Worm (Caenorhabditis elegans) whole organism, L4 larva: ENCODE measurements around the gene C39E6.2.
A peak's percentile ranks its signal among the peaks of the same experiment; 100 is the strongest.

ENCODE experiments used
- T20F7.1 ChIP-seq: fragments of 200-800 bp; sonication (Bioruptor generic); optimal IDR thresholded peaks from 2 replicates; lab custom pipeline; 2018; ENCODE audit warnings: mild to moderate bottlenecking, missing genetic modification characterization, missing compliant biosample characterization
- ZK546.5 ChIP-seq, 2 experiments: sonication (generic microtip); optimal IDR thresholded peaks; 2 replicates each; lab custom pipeline; 2017; ENCODE audit warnings: missing biosample characterization in 2 of 2, missing genetic modification characterization in 2 of 2
- ceh-20 ChIP-seq: fragments of 200-800 bp; sonication (Bioruptor generic); IDR thresholded peaks from 2 replicates; pipeline ENCODE4 v1.3.6; 2022; ENCODE audit warnings: missing genetic modification reagents, missing genetic modification characterization, missing compliant biosample characterization
- cey-2 ChIP-seq: sonication (generic microtip); optimal IDR thresholded peaks from 3 replicates; lab custom pipeline; 2017; ENCODE audit warnings: missing genetic modification characterization, mild to moderate bottlenecking, missing compliant biosample characterization, antibody characterized with exemption, borderline replicate concordance; ENCODE audit not compliant: insufficient read depth
- daf-8 ChIP-seq: fragments of 200-800 bp; sonication (Bioruptor generic); IDR thresholded peaks from 2 replicates; pipeline ENCODE4 v1.3.6; 2022; ENCODE audit warnings: missing genetic modification characterization, missing compliant biosample characterization
- dmd-6 ChIP-seq: fragments of 200-800 bp; sonication (Bioruptor generic); IDR thresholded peaks from 2 replicates; pipeline ENCODE4 v1.3.6; 2022; ENCODE audit warnings: missing genetic modification reagents, missing genetic modification characterization, missing compliant biosample characterization
- dmd-8 ChIP-seq: fragments of 200-800 bp; sonication (Bioruptor generic); IDR thresholded peaks from 2 replicates; pipeline ENCODE4 v1.3.6; 2022; ENCODE audit warnings: missing genetic modification characterization, missing compliant biosample characterization
- dmd-9 ChIP-seq: fragments of 200-800 bp; sonication (Bioruptor generic); IDR thresholded peaks from 2 replicates; pipeline ENCODE4 v1.3.6; 2022; ENCODE audit warnings: missing genetic modification reagents, missing genetic modification characterization, missing compliant biosample characterization
- fkh-10 ChIP-seq: fragments of 150-350 bp; optimal IDR thresholded peaks from 2 replicates; lab custom pipeline; 2014; ENCODE audit warnings: missing biosample characterization, missing genetic modification reagents, missing genetic modification characterization
- fos-1 ChIP-seq: fragments of 150-350 bp; optimal IDR thresholded peaks from 2 replicates; lab custom pipeline; 2014; ENCODE audit warnings: missing biosample characterization, missing genetic modification characterization
- hlh-30 ChIP-seq: sonication (generic microtip); optimal IDR thresholded peaks from 2 replicates; lab custom pipeline; 2017; ENCODE audit warnings: antibody characterized with exemption, mild to moderate bottlenecking, missing genetic modification characterization, missing compliant biosample characterization; ENCODE audit not compliant: insufficient read depth
- hmg-1.1 ChIP-seq: fragments of 200-800 bp; sonication (Bioruptor generic); IDR thresholded peaks from 2 replicates; pipeline ENCODE4 v1.3.6; 2022; ENCODE audit warnings: missing genetic modification reagents, missing genetic modification characterization, missing compliant biosample characterization
- lin-13 ChIP-seq: fragments of 150-350 bp; optimal IDR thresholded peaks from 2 replicates; lab custom pipeline; 2014; ENCODE audit warnings: missing biosample characterization, missing genetic modification reagents, missing genetic modification characterization
- lin-38 ChIP-seq: fragments of 200-800 bp; sonication (Bioruptor generic); IDR thresholded peaks from 2 replicates; pipeline ENCODE4 v1.3.6; 2022; ENCODE audit warnings: missing genetic modification reagents, missing genetic modification characterization, missing compliant biosample characterization
- lsy-2 ChIP-seq, 2 experiments: fragments of 150-350 bp in 1 of 2; sonication (generic microtip) in 1 of 2; optimal IDR thresholded peaks; 2 replicates each; lab custom pipeline; 2014 to 2017; ENCODE audit warnings: missing biosample characterization in 2 of 2, missing genetic modification characterization in 2 of 2
- mdl-1 ChIP-seq, 2 experiments: fragments of 150-350 bp in 1 of 2; sonication (generic microtip) in 1 of 2; optimal IDR thresholded peaks; 2 replicates each; lab custom pipeline; 2014 to 2017; ENCODE audit warnings: missing biosample characterization in 2 of 2, missing genetic modification characterization in 2 of 2
- mxl-2 ChIP-seq: fragments of 200-800 bp; sonication (Bioruptor generic); conservative IDR thresholded peaks from 2 replicates; pipeline ENCODE4 v1.3.6; 2022; ENCODE audit warnings: missing genetic modification reagents, missing genetic modification characterization, missing compliant biosample characterization
- mxl-3 ChIP-seq: fragments of 200-800 bp; sonication (Bioruptor generic); optimal IDR thresholded peaks from 2 replicates; lab custom pipeline; 2018; ENCODE audit warnings: mild to moderate bottlenecking, missing genetic modification characterization, missing compliant biosample characterization
- nhr-102 ChIP-seq: sonication (generic microtip); optimal IDR thresholded peaks from 2 replicates; lab custom pipeline; 2016; ENCODE audit warnings: mild to moderate bottlenecking, missing genetic modification characterization, moderate library complexity, missing compliant biosample characterization
- nhr-25 ChIP-seq: sonication (generic microtip); optimal IDR thresholded peaks from 2 replicates; lab custom pipeline; 2017; ENCODE audit warnings: missing genetic modification characterization, mild to moderate bottlenecking, missing compliant biosample characterization, antibody characterized with exemption, moderate library complexity, borderline replicate concordance; ENCODE audit not compliant: insufficient read depth
- nhr-41 ChIP-seq: fragments of 200-800 bp; sonication (Bioruptor generic); IDR thresholded peaks from 2 replicates; pipeline ENCODE4 v1.3.6; 2022; ENCODE audit warnings: missing genetic modification reagents, missing genetic modification characterization, missing compliant biosample characterization
- nhr-6 ChIP-seq: fragments of 150-350 bp; optimal IDR thresholded peaks from 2 replicates; lab custom pipeline; 2014; ENCODE audit warnings: missing biosample characterization, missing genetic modification characterization
- nhr-77 ChIP-seq: fragments of 150-350 bp; optimal IDR thresholded peaks from 2 replicates; lab custom pipeline; 2014; ENCODE audit warnings: missing biosample characterization, missing genetic modification characterization
- pha-4 ChIP-seq, 2 experiments: fragments of 150-350 bp in 1 of 2; fragments of 200-800 bp in 1 of 2; sonication (Bioruptor generic) in 1 of 2; IDR thresholded peaks in 1 of 2; optimal IDR thresholded peaks in 1 of 2; 2 replicates each; pipeline versions ENCODE4 v1.3.6 to Lab custom; 2014 to 2022; ENCODE audit warnings: missing genetic modification characterization in 2 of 2, missing genetic modification reagents in 2 of 2, missing biosample characterization in 1 of 2, missing compliant biosample characterization in 1 of 2
- pqm-1 ChIP-seq: sonication (generic microtip); optimal IDR thresholded peaks from 2 replicates; lab custom pipeline; 2017; ENCODE audit warnings: missing biosample characterization, missing genetic modification characterization
- rbr-2 ChIP-seq: sonication (generic microtip); optimal IDR thresholded peaks from 2 replicates; lab custom pipeline; 2016; ENCODE audit warnings: missing genotype, missing genetic modification characterization, missing compliant biosample characterization
- sdz-12 ChIP-seq: fragments of 200-800 bp; sonication (Bioruptor generic); optimal IDR thresholded peaks from 2 replicates; lab custom pipeline; 2018; ENCODE audit warnings: mild to moderate bottlenecking, missing genetic modification characterization, missing compliant biosample characterization
- set-16 ChIP-seq: fragments of 200-800 bp; sonication (Bioruptor generic); IDR thresholded peaks from 2 replicates; pipeline ENCODE4 v1.3.6; 2022; ENCODE audit warnings: missing genetic modification reagents, missing genetic modification characterization, missing compliant biosample characterization
- spr-3 ChIP-seq: fragments of 200-800 bp; sonication (Bioruptor generic); optimal IDR thresholded peaks from 2 replicates; lab custom pipeline; 2018; ENCODE audit warnings: mild to moderate bottlenecking, missing genetic modification characterization, missing compliant biosample characterization
- tra-1 ChIP-seq: fragments of 200-800 bp; sonication (Bioruptor generic); IDR thresholded peaks from 2 replicates; pipeline ENCODE4 v1.3.6; 2022; ENCODE audit warnings: missing genetic modification reagents, missing genetic modification characterization, missing compliant biosample characterization
- unc-130 ChIP-seq: sonication (generic microtip); optimal IDR thresholded peaks from 2 replicates; lab custom pipeline; 2016; ENCODE audit warnings: missing genetic modification reagents, missing genetic modification characterization, missing compliant biosample characterization
- unc-39 ChIP-seq: sonication (generic microtip); optimal IDR thresholded peaks from 2 replicates; lab custom pipeline; 2017; ENCODE audit warnings: missing biosample characterization, missing genetic modification characterization
- zip-11 ChIP-seq: fragments of 200-800 bp; sonication (Bioruptor generic); IDR thresholded peaks from 2 replicates; pipeline ENCODE4 v1.3.6; 2022; ENCODE audit warnings: missing genetic modification characterization, missing compliant biosample characterization

The C39E6.2 gene

ce11 chrX:4706755-4707226 is 48.1 kb downstream of the C39E6.2 start, which contains the start of gene dhhc-10 (continued):
- peak; percentile 83 for TF ChIP-seq dmd-6 (GFP tag; lab: Robert Waterston, UW)
- peak; percentile 58 for TF ChIP-seq mxl-3
- peak; percentile 84 for TF ChIP-seq pqm-1
- peak; percentile 79 for TF ChIP-seq nhr-6 (tag; lab: Kevin White, UChicago)
- peak in 1 of 2 experiments; percentile 73 for TF ChIP-seq lsy-2 (tag; optimal IDR thresholded peaks at IDR 0.05; lab: Kevin White, UChicago)
- no peak for TF ChIP-seq sdz-12
- peak; percentile 68 for TF ChIP-seq nhr-77 (tag; lab: Kevin White, UChicago)
- no peak for TF ChIP-seq dmd-8
- no peak for TF ChIP-seq set-16 (GFP tag; lab: Robert Waterston, UW)
- TF ChIP-seq dmd-9 (GFP tag; lab: Robert Waterston, UW): no peak
- 0 out of 2 replicates have a peak, but pooled peaks have one; percentile 35 for TF ChIP-seq hmg-1.1
- TF ChIP-seq lin-38 (GFP tag; lab: Robert Waterston, UW): 0 out of 2 replicates have a peak, but pooled peaks have one; percentile 14
- TF ChIP-seq fkh-10: no peak
- peak in 1 of 2 experiments; percentile 1 for TF ChIP-seq mdl-1 (tag; optimal IDR thresholded peaks at IDR 0.05; lab: Kevin White, UChicago)
- TF ChIP-seq tra-1 (GFP tag; lab: Robert Waterston, UW): 0 out of 2 replicates have a peak, but pooled peaks have one; percentile 7
- no peak for TF ChIP-seq pha-4 (GFP tag; IDR thresholded peaks at IDR 0.05; lab: Robert Waterston, UW)
- TF ChIP-seq pha-4 (tag; optimal IDR thresholded peaks at IDR 0.05; lab: Kevin White, UChicago): peak; percentile 47
- TF ChIP-seq nhr-102: peak; percentile 28
- peak; percentile 24 for TF ChIP-seq rbr-2 (tag; lab: Kevin White, UChicago)
- no peak for TF ChIP-seq ZK546.5 (tag; optimal IDR thresholded peaks at IDR 0.05; lab: Kevin White, UChicago)
- peak; percentile 43 for TF ChIP-seq hlh-30
- TF ChIP-seq, all 104 proteins: peak for 30

ce11 chrX:4705666-4706065 is 49.3 kb downstream of the C39E6.2 start:
- no peak for TF ChIP-seq T20F7.1 (GFP tag; lab: Kevin White, UChicago)
- peak; percentile 29 for TF ChIP-seq nhr-25

- TF ChIP-seq unc-39 (tag; lab: Kevin White, UChicago): no peak
- TF ChIP-seq daf-8 (GFP tag; lab: Robert Waterston, UW): no peak
- no peak for TF ChIP-seq nhr-6 (tag; lab: Kevin White, UChicago)
- no peak for TF ChIP-seq cey-2 (tag; lab: Kevin White, UChicago)
- no peak for TF ChIP-seq dmd-6 (GFP tag; lab: Robert Waterston, UW)
- TF ChIP-seq pha-4 (GFP tag; IDR thresholded peaks at IDR 0.05; lab: Robert Waterston, UW): no peak
- TF ChIP-seq pha-4 (tag; optimal IDR thresholded peaks at IDR 0.05; lab: Kevin White, UChicago): no peak
- no peak for TF ChIP-seq rbr-2 (tag; lab: Kevin White, UChicago)
- TF ChIP-seq ceh-20 (GFP tag; lab: Robert Waterston, UW): no peak
- no peak for TF ChIP-seq mxl-2 (GFP tag; lab: Robert Waterston, UW)
- TF ChIP-seq unc-130: no peak
- no peak for TF ChIP-seq spr-3 (GFP tag; lab: Kevin White, UChicago)
- TF ChIP-seq nhr-41 (GFP tag; lab: Robert Waterston, UW): no peak
- no peak for TF ChIP-seq fos-1 (tag; lab: Kevin White, UChicago)
- no peak for TF ChIP-seq zip-11 (GFP tag; lab: Robert Waterston, UW)
- TF ChIP-seq set-16 (GFP tag; lab: Robert Waterston, UW): no peak
- no peak for TF ChIP-seq lin-13 (GFP tag; lab: Kevin White, UChicago)
Measured at ce11 chrX:4704877-4705276, 50.0 kb downstream of the C39E6.2 start, which contains the start of gene aqp-8. aqp-8 (minus strand) TSS chrX:4704977.
